Worm (Caenorhabditis elegans) whole organism, late embryonic: Measurements from ENCODE around the gene T05A8.8.
A peak's percentile ranks its signal among the peaks of the same experiment; 100 is the strongest.

ENCODE experiments used
- C38D4.7 ChIP-seq: fragments of 200-800 bp; sonication (Bioruptor generic); optimal IDR thresholded peaks from 2 replicates; lab custom pipeline; 2018; ENCODE audit warnings: mild to moderate bottlenecking, missing genetic modification characterization, moderate library complexity, missing compliant biosample characterization
- K09A11.1 ChIP-seq: sonication (generic microtip); optimal IDR thresholded peaks from 2 replicates; lab custom pipeline; 2017; ENCODE audit warnings: antibody characterized with exemption, mild to moderate bottlenecking, missing genetic modification characterization, missing compliant biosample characterization; ENCODE audit not compliant: insufficient read depth
- Y22D7AL.16 ChIP-seq: sonication (generic microtip); optimal IDR thresholded peaks from 2 replicates; lab custom pipeline; 2016; ENCODE audit warnings: missing genetic modification characterization, missing compliant biosample characterization
- ama-1 ChIP-seq: fragments of 150-350 bp; optimal IDR thresholded peaks from 2 replicates; lab custom pipeline; 2014
- ceh-45 ChIP-seq: fragments of 200-800 bp; sonication (Bioruptor generic); IDR thresholded peaks from 2 replicates; pipeline ENCODE4 v1.3.6; 2022; ENCODE audit warnings: missing genetic modification reagents, missing genetic modification characterization, missing compliant biosample characterization
- ceh-6 ChIP-seq: fragments of 200-800 bp; sonication (Bioruptor generic); optimal IDR thresholded peaks from 2 replicates; lab custom pipeline; 2018; ENCODE audit warnings: mild to moderate bottlenecking, missing genetic modification characterization, missing compliant biosample characterization
- che-1 ChIP-seq: sonication (generic microtip); optimal IDR thresholded peaks from 2 replicates; lab custom pipeline; 2016; ENCODE audit warnings: mild to moderate bottlenecking, missing genetic modification characterization, missing compliant biosample characterization
- dmd-4 ChIP-seq: sonication (generic microtip); optimal IDR thresholded peaks from 2 replicates; lab custom pipeline; 2016; ENCODE audit warnings: borderline replicate concordance, missing genetic modification characterization, missing compliant biosample characterization
- elt-4 ChIP-seq: sonication (generic microtip); optimal IDR thresholded peaks from 2 replicates; lab custom pipeline; 2016; ENCODE audit warnings: missing genetic modification characterization, missing compliant biosample characterization
- eyg-1 ChIP-seq: sonication (generic microtip); optimal IDR thresholded peaks from 2 replicates; lab custom pipeline; 2016; ENCODE audit warnings: missing genotype, missing genetic modification characterization, missing compliant biosample characterization
- fkh-6 ChIP-seq: sonication (generic microtip); optimal IDR thresholded peaks from 2 replicates; lab custom pipeline; 2016; ENCODE audit warnings: missing genetic modification characterization, missing compliant biosample characterization
- hlh-13 ChIP-seq: fragments of 200-800 bp; sonication (Bioruptor generic); optimal IDR thresholded peaks from 2 replicates; lab custom pipeline; 2018; ENCODE audit warnings: mild to moderate bottlenecking, missing genetic modification characterization, missing compliant biosample characterization
- hlh-15 ChIP-seq: sonication (generic microtip); optimal IDR thresholded peaks from 2 replicates; lab custom pipeline; 2016; ENCODE audit warnings: missing genetic modification characterization, missing compliant biosample characterization
- hlh-30 ChIP-seq: sonication (generic microtip); optimal IDR thresholded peaks from 2 replicates; lab custom pipeline; 2017; ENCODE audit warnings: antibody characterized with exemption, missing genetic modification characterization, missing compliant biosample characterization; ENCODE audit not compliant: insufficient read depth
- hlh-6 ChIP-seq: sonication (generic microtip); optimal IDR thresholded peaks from 2 replicates; lab custom pipeline; 2016; ENCODE audit warnings: missing genotype, missing genetic modification characterization, missing compliant biosample characterization
- hlh-8 ChIP-seq: sonication (generic microtip); optimal IDR thresholded peaks from 2 replicates; lab custom pipeline; 2016; ENCODE audit warnings: missing genotype, missing genetic modification characterization, missing compliant biosample characterization
- lin-11 ChIP-seq: fragments of 200-800 bp; sonication (Bioruptor generic); optimal IDR thresholded peaks from 2 replicates; lab custom pipeline; 2018; ENCODE audit warnings: mild to moderate bottlenecking, missing genetic modification characterization, missing compliant biosample characterization
- mec-3 ChIP-seq: sonication (generic microtip); optimal IDR thresholded peaks from 2 replicates; lab custom pipeline; 2016; ENCODE audit warnings: borderline replicate concordance, missing genetic modification characterization, missing compliant biosample characterization
- nfya-1 ChIP-seq: sonication (generic microtip); optimal IDR thresholded peaks from 2 replicates; lab custom pipeline; 2017; ENCODE audit warnings: missing genetic modification characterization, mild to moderate bottlenecking, missing compliant biosample characterization, antibody characterized with exemption, moderate library complexity
- nhr-11 ChIP-seq: fragments of 150-350 bp; optimal IDR thresholded peaks from 2 replicates; lab custom pipeline; 2014; ENCODE audit warnings: missing biosample characterization, missing genetic modification characterization
- npax-4 ChIP-seq: sonication (generic microtip); optimal IDR thresholded peaks from 2 replicates; lab custom pipeline; 2016; ENCODE audit warnings: missing genetic modification characterization, missing compliant biosample characterization
- pag-3 ChIP-seq: sonication (generic microtip); optimal IDR thresholded peaks from 2 replicates; lab custom pipeline; 2016; ENCODE audit warnings: missing compliant biosample characterization, missing genetic modification characterization, borderline replicate concordance
- pat-9 ChIP-seq: fragments of 200-800 bp; sonication (Bioruptor generic); optimal IDR thresholded peaks from 2 replicates; lab custom pipeline; 2018; ENCODE audit warnings: mild to moderate bottlenecking, missing genetic modification characterization, moderate library complexity, missing compliant biosample characterization
- pqm-1 ChIP-seq: sonication (generic microtip); optimal IDR thresholded peaks from 2 replicates; lab custom pipeline; 2016; ENCODE audit warnings: missing genetic modification characterization, missing compliant biosample characterization
- pros-1 ChIP-seq: fragments of 150-350 bp; optimal IDR thresholded peaks from 2 replicates; lab custom pipeline; 2014; ENCODE audit warnings: missing biosample characterization, missing genetic modification reagents, missing genetic modification characterization
- ref-2 ChIP-seq: sonication (generic microtip); optimal IDR thresholded peaks from 2 replicates; lab custom pipeline; 2016; ENCODE audit warnings: missing genetic modification characterization, missing compliant biosample characterization
- rnt-1 ChIP-seq: sonication (generic microtip); optimal IDR thresholded peaks from 2 replicates; lab custom pipeline; 2016; ENCODE audit warnings: missing genetic modification characterization, missing compliant biosample characterization
- sox-4 ChIP-seq: sonication (generic microtip); optimal IDR thresholded peaks from 2 replicates; lab custom pipeline; 2017; ENCODE audit warnings: mild to moderate bottlenecking, missing genetic modification characterization, inconsistent platforms, missing compliant biosample characterization
- syd-9 ChIP-seq: sonication (generic microtip); optimal IDR thresholded peaks from 2 replicates; lab custom pipeline; 2016; ENCODE audit warnings: mild to moderate bottlenecking, missing genetic modification characterization, moderate library complexity, missing compliant biosample characterization
- ttx-3 ChIP-seq: sonication (generic microtip); optimal IDR thresholded peaks from 2 replicates; lab custom pipeline; 2016; ENCODE audit warnings: missing genetic modification reagents, missing genetic modification characterization, missing compliant biosample characterization
- unc-3 ChIP-seq, 2 experiments: fragments of 200-800 bp in 1 of 2; sonication (Bioruptor generic) in 1 of 2; sonication (generic microtip) in 1 of 2; conservative IDR thresholded peaks in 1 of 2; optimal IDR thresholded peaks in 1 of 2; 2 replicates each; pipeline versions ENCODE4 v1.3.6 to Lab custom; 2016 to 2022; ENCODE audit warnings: missing compliant biosample characterization in 2 of 2, missing genetic modification characterization in 2 of 2, missing genetic modification reagents in 1 of 2
- unc-42 ChIP-seq: sonication (generic microtip); optimal IDR thresholded peaks from 2 replicates; lab custom pipeline; 2016; ENCODE audit warnings: missing genotype, missing genetic modification characterization, missing compliant biosample characterization
- unc-55 ChIP-seq: sonication (generic microtip); optimal IDR thresholded peaks from 2 replicates; lab custom pipeline; 2017; ENCODE audit warnings: missing biosample characterization, missing genetic modification reagents, missing genetic modification characterization
- unc-86 ChIP-seq: sonication (generic microtip); optimal IDR thresholded peaks from 2 replicates; lab custom pipeline; 2016; ENCODE audit warnings: missing genetic modification characterization, missing compliant biosample characterization
- ztf-16 ChIP-seq: sonication (generic microtip); optimal IDR thresholded peaks from 2 replicates; lab custom pipeline; 2017; ENCODE audit warnings: missing genetic modification characterization, missing compliant biosample characterization

The T05A8.8 gene

ce11 chrII:2695079-2695478, 41.4 kb upstream of the T05A8.8 start:
- no peak for TF ChIP-seq fkh-6
- TF ChIP-seq unc-42 (tag; lab: Kevin White, UChicago): peak; percentile 46

DNA sequence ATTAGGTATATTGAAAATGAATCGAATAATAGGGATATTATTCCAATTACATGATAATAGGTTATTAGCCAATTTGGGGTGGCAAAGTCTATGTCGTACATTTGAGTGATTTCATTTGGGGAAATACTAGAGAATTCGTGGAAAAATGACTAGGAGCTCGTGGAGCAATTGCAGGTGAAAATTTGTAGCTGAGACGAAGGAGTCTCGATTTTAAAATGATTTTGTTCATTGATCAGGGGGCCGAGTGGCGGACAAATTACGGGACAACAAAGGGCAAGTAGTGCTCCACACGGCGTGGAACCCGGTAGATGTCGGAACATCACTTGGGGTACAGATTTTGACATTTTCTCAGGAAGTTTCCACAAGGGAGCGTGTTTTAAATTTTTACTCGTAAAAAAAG, 38.1 kb upstream of the T05A8.8 start, which contains the start of gene sri-62:
Gene sri-62 (minus strand): TSS at position 101 of the 400 bp plus-strand sequence.
- TF ChIP-seq npax-4 (tag; lab: Kevin White, UChicago) (no peak), ceh-6 (GFP tag; lab: Kevin White, UChicago) (no peak), hlh-6 (no peak), elt-4 (tag; lab: Kevin White, UChicago) (no peak)

ce11 chrII:2700229-2700628, 36.2 kb upstream of the T05A8.8 start, which contains the start of gene sri-61:
sri-61 (minus strand) TSS chrII:2700329.
- no peak for TF ChIP-seq che-1 (tag; lab: Kevin White, UChicago)
- TF ChIP-seq eyg-1: no peak
- no peak for TF ChIP-seq nhr-11
- TF ChIP-seq ztf-16: no peak
- TF ChIP-seq npax-4 (tag; lab: Kevin White, UChicago): no peak
- no peak for TF ChIP-seq syd-9
- no peak for TF ChIP-seq ttx-3 (tag; lab: Kevin White, UChicago)
- TF ChIP-seq hlh-13: no peak
- TF ChIP-seq ceh-45 (GFP tag; lab: Robert Waterston, UW): no peak
- TF ChIP-seq hlh-15 (tag; lab: Kevin White, UChicago): no peak
- TF ChIP-seq unc-55 (GFP tag; lab: Kevin White, UChicago): no peak
- TF ChIP-seq pag-3: no peak
- TF ChIP-seq pqm-1 (tag; lab: Kevin White, UChicago): no peak
- TF ChIP-seq pat-9 (tag; lab: Kevin White, UChicago): no peak
- TF ChIP-seq mec-3 (tag; lab: Kevin White, UChicago): no peak
- TF ChIP-seq ama-1 (lab: Kevin White, UChicago): no peak
- no peak for TF ChIP-seq dmd-4
- TF ChIP-seq pros-1: no peak

DNA sequence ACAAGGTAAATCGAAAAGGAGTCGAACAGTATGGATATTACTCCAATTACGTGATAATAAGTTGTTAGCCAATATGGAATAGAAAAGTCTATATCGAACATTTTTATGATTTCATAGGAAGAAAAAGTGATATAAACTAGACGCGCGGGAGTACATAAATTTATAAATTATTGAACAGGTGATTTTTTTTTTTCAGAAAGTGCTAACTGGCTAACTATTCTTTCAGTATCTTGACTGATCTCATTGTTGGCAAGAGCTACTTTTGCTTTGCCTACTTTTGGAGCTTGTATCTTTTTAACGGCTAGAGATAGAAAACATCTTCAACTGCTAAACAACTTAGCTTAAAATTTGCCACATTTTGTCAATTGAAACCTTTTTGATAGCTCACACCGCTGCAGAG, 33.7 kb upstream of the T05A8.8 start, which contains the start of gene sri-60:
Gene sri-60 (minus strand): TSS at position 101 of the 400 bp plus-strand sequence.
- TF ChIP-seq unc-55 (GFP tag; lab: Kevin White, UChicago) (no peak), hlh-6 (no peak), hlh-8 (no peak), K09A11.1 (tag; lab: Kevin White, UChicago) (no peak), lin-11 (no peak), unc-86 (tag; lab: Kevin White, UChicago) (no peak), npax-4 (tag; lab: Kevin White, UChicago) (no peak), Y22D7AL.16 (tag; lab: Kevin White, UChicago) (no peak), hlh-30 (tag; lab: Kevin White, UChicago) (no peak), pag-3 (no peak), pat-9 (tag; lab: Kevin White, UChicago) (no peak), unc-3 (GFP tag; conservative IDR thresholded peaks at IDR 0.05; lab: Robert Waterston, UW) (no peak), unc-3 (tag; optimal IDR thresholded peaks at IDR 0.05; lab: Kevin White, UChicago) (no peak), dmd-4 (no peak)

ce11 chrII:2705200-2705599, 31.3 kb upstream of the T05A8.8 start, which contains the start of gene srh-128:
srh-128 (minus strand) TSS chrII:2705300.
- TF ChIP-seq ref-2 (tag; lab: Kevin White, UChicago) (no peak), ztf-16 (no peak), nfya-1 (tag; lab: Kevin White, UChicago) (no peak), rnt-1 (tag; lab: Kevin White, UChicago) (no peak), dmd-4 (no peak), lin-11 (no peak), unc-86 (tag; lab: Kevin White, UChicago) (no peak), npax-4 (tag; lab: Kevin White, UChicago) (no peak), C38D4.7 (no peak), sox-4 (tag; lab: Kevin White, UChicago) (no peak)
